Worm (Caenorhabditis elegans) whole organism, L1 larva: Measurements from ENCODE around the gene chw-1.

Experiments
- C04F5.9 ChIP-seq: sonication (generic microtip); optimal IDR thresholded peaks from 2 replicates; lab custom pipeline; 2016; ENCODE audit warnings: missing genetic modification characterization, missing compliant biosample characterization
- C34B4.2 ChIP-seq: sonication (generic microtip); optimal IDR thresholded peaks from 2 replicates; lab custom pipeline; 2017; ENCODE audit warnings: mild to moderate bottlenecking, missing genetic modification characterization, missing compliant biosample characterization
- F16B12.6 ChIP-seq: fragments of 150-350 bp; optimal IDR thresholded peaks from 2 replicates; lab custom pipeline; 2014; ENCODE audit warnings: missing biosample characterization, missing genetic modification characterization
- Y116A8C.19 ChIP-seq: sonication (generic microtip); optimal IDR thresholded peaks from 2 replicates; lab custom pipeline; 2016; ENCODE audit warnings: missing compliant biosample characterization, missing genetic modification characterization, borderline replicate concordance
- aly-2 ChIP-seq: fragments of 150-350 bp; optimal IDR thresholded peaks from 2 replicates; lab custom pipeline; 2014; ENCODE audit warnings: missing biosample characterization, missing genetic modification characterization
- ama-1 ChIP-seq: fragments of 150-350 bp; optimal IDR thresholded peaks from 2 replicates; lab custom pipeline; 2014
- blmp-1 ChIP-seq: fragments of 150-350 bp; optimal IDR thresholded peaks from 2 replicates; lab custom pipeline; 2014; ENCODE audit warnings: missing biosample characterization, missing genetic modification characterization
- ceh-8 ChIP-seq: fragments of 200-800 bp; sonication (Bioruptor generic); optimal IDR thresholded peaks from 2 replicates; lab custom pipeline; 2018; ENCODE audit warnings: mild to moderate bottlenecking, missing genetic modification characterization, moderate library complexity, missing compliant biosample characterization
- ceh-82 ChIP-seq, 3 experiments: fragments of 150-350 bp in 1 of 3; sonication (generic microtip) in 2 of 3; optimal IDR thresholded peaks; 2 replicates each; lab custom pipeline; 2014 to 2017; ENCODE audit warnings: missing biosample characterization in 3 of 3, missing genetic modification characterization in 3 of 3
- ces-1 ChIP-seq: fragments of 150-350 bp; optimal IDR thresholded peaks from 2 replicates; lab custom pipeline; 2014; ENCODE audit warnings: missing biosample characterization, missing genetic modification reagents, missing genetic modification characterization
- dpl-1 ChIP-seq, 3 experiments: fragments of 150-350 bp in 2 of 3; sonication (generic microtip) in 1 of 3; optimal IDR thresholded peaks; 2 replicates each; lab custom pipeline; 2014 to 2017; ENCODE audit warnings: missing biosample characterization in 3 of 3, missing genetic modification characterization in 3 of 3, missing genetic modification reagents in 3 of 3
- efl-1 ChIP-seq, 4 experiments: fragments of 150-350 bp; optimal IDR thresholded peaks in 3 of 4; peaks in 1 of 4; 1 replicate in 1 of 4; 2 replicates in 3 of 4; lab custom pipeline; 2014; ENCODE audit warnings: missing biosample characterization in 2 of 4, missing genetic modification characterization in 2 of 4, missing genetic modification reagents in 2 of 4
- egl-13 ChIP-seq: sonication (generic microtip); optimal IDR thresholded peaks from 2 replicates; lab custom pipeline; 2016; ENCODE audit warnings: missing genotype, missing genetic modification reagents, missing genetic modification characterization, missing compliant biosample characterization
- elt-2 ChIP-seq: sonication (generic microtip); optimal IDR thresholded peaks from 2 replicates; lab custom pipeline; 2016; ENCODE audit warnings: missing genetic modification characterization, mild to moderate bottlenecking, inconsistent platforms, missing compliant biosample characterization, missing genetic modification reagents
- elt-3 ChIP-seq, 6 experiments: fragments of 150-350 bp in 1 of 6; sonication (generic microtip); optimal IDR thresholded peaks; 2 replicates each; lab custom pipeline; 2017 to 2018; ENCODE audit warnings: missing biosample characterization in 6 of 6, missing genetic modification characterization in 6 of 6, inconsistent platforms in 1 of 6
- fos-1 ChIP-seq: fragments of 150-350 bp; optimal IDR thresholded peaks from 2 replicates; lab custom pipeline; 2014; ENCODE audit warnings: missing biosample characterization, missing genetic modification characterization
- hlh-17 ChIP-seq: fragments of 200-800 bp; sonication (Bioruptor generic); optimal IDR thresholded peaks from 2 replicates; lab custom pipeline; 2018; ENCODE audit warnings: missing genetic modification characterization, mild to moderate bottlenecking, missing compliant biosample characterization, moderate library complexity, borderline replicate concordance
- hpl-2 ChIP-seq: fragments of 150-350 bp; optimal IDR thresholded peaks from 2 replicates; lab custom pipeline; 2014; ENCODE audit warnings: missing biosample characterization, missing genetic modification reagents, missing genetic modification characterization
- irx-1 ChIP-seq: sonication (generic microtip); optimal IDR thresholded peaks from 2 replicates; lab custom pipeline; 2016; ENCODE audit warnings: missing genetic modification characterization, missing compliant biosample characterization
- isw-1 ChIP-seq: fragments of 200-800 bp; sonication (Bioruptor generic); IDR thresholded peaks from 2 replicates; pipeline ENCODE4 v1.3.6; 2022; ENCODE audit warnings: missing genetic modification characterization, missing compliant biosample characterization
- lin-13 ChIP-seq: fragments of 150-350 bp; optimal IDR thresholded peaks from 2 replicates; lab custom pipeline; 2014; ENCODE audit warnings: missing biosample characterization, missing genetic modification reagents, missing genetic modification characterization
- lin-14 ChIP-seq: fragments of 200-800 bp; sonication (Bioruptor generic); optimal IDR thresholded peaks from 2 replicates; lab custom pipeline; 2018; ENCODE audit warnings: mild to moderate bottlenecking, missing genetic modification characterization, moderate library complexity, missing compliant biosample characterization
- mab-9 ChIP-seq: fragments of 200-800 bp; sonication (Bioruptor generic); IDR thresholded peaks from 2 replicates; pipeline ENCODE4 v1.3.6; 2022; ENCODE audit warnings: missing genetic modification reagents, missing genetic modification characterization, missing compliant biosample characterization
- mdl-1 ChIP-seq, 2 experiments: fragments of 150-350 bp; optimal IDR thresholded peaks; 2 replicates each; lab custom pipeline; 2014 to 2017; ENCODE audit warnings: missing biosample characterization in 2 of 2, missing genetic modification characterization in 2 of 2, inconsistent platforms in 1 of 2
- mef-2 ChIP-seq: fragments of 150-350 bp; optimal IDR thresholded peaks from 2 replicates; lab custom pipeline; 2014; ENCODE audit warnings: missing biosample characterization, missing genetic modification characterization
- nhr-12 ChIP-seq: sonication (generic microtip); optimal IDR thresholded peaks from 2 replicates; lab custom pipeline; 2017; ENCODE audit warnings: missing biosample characterization, missing genetic modification characterization
- nhr-19 ChIP-seq: fragments of 200-800 bp; sonication (Bioruptor generic); conservative IDR thresholded peaks from 2 replicates; pipeline ENCODE4 v1.3.6; 2022; ENCODE audit warnings: missing genetic modification characterization, missing compliant biosample characterization
- nhr-20 ChIP-seq: sonication (generic microtip); optimal IDR thresholded peaks from 2 replicates; lab custom pipeline; 2016; ENCODE audit warnings: mild to moderate bottlenecking, missing genetic modification characterization, missing compliant biosample characterization
- nhr-28 ChIP-seq: fragments of 150-350 bp; optimal IDR thresholded peaks from 2 replicates; lab custom pipeline; 2014; ENCODE audit warnings: missing biosample characterization, missing genetic modification characterization
- nhr-47 ChIP-seq: sonication (generic microtip); optimal IDR thresholded peaks from 2 replicates; lab custom pipeline; 2016; ENCODE audit warnings: mild to moderate bottlenecking, missing genetic modification characterization, moderate library complexity, missing compliant biosample characterization
- nhr-71 ChIP-seq: sonication (generic microtip); optimal IDR thresholded peaks from 2 replicates; lab custom pipeline; 2016; ENCODE audit warnings: mild to moderate bottlenecking, missing genetic modification characterization, moderate library complexity, missing compliant biosample characterization
- nhr-77 ChIP-seq: fragments of 150-350 bp; optimal IDR thresholded peaks from 2 replicates; lab custom pipeline; 2014; ENCODE audit warnings: missing biosample characterization, missing genetic modification characterization
- nhr-90 ChIP-seq: sonication (generic microtip); optimal IDR thresholded peaks from 2 replicates; lab custom pipeline; 2016; ENCODE audit warnings: mild to moderate bottlenecking, missing genetic modification characterization, missing compliant biosample characterization; ENCODE audit not compliant: poor library complexity
- pag-3 ChIP-seq: sonication (generic microtip); optimal IDR thresholded peaks from 2 replicates; lab custom pipeline; 2017; ENCODE audit warnings: missing genetic modification characterization, mild to moderate bottlenecking, missing compliant biosample characterization, antibody characterized with exemption, borderline replicate concordance; ENCODE audit not compliant: insufficient read depth
- rnt-1 ChIP-seq: sonication (generic microtip); optimal IDR thresholded peaks from 2 replicates; lab custom pipeline; 2016; ENCODE audit warnings: mild to moderate bottlenecking, missing genetic modification characterization, moderate library complexity, missing compliant biosample characterization
- skn-1 ChIP-seq: fragments of 150-350 bp; optimal IDR thresholded peaks from 2 replicates; lab custom pipeline; 2014; ENCODE audit warnings: missing biosample characterization, missing genetic modification characterization
- snu-23 ChIP-seq: sonication (generic microtip); optimal IDR thresholded peaks from 2 replicates; lab custom pipeline; 2016; ENCODE audit warnings: missing genetic modification characterization, missing compliant biosample characterization
- sptf-1 ChIP-seq: fragments of 150-350 bp; optimal IDR thresholded peaks from 2 replicates; lab custom pipeline; 2014; ENCODE audit warnings: missing biosample characterization, missing genetic modification characterization
- sup-37 ChIP-seq: fragments of 200-800 bp; sonication (Bioruptor generic); optimal IDR thresholded peaks from 2 replicates; lab custom pipeline; 2018; ENCODE audit warnings: mild to moderate bottlenecking, missing genetic modification characterization, missing compliant biosample characterization
- swsn-7 ChIP-seq: sonication (generic microtip); optimal IDR thresholded peaks from 2 replicates; lab custom pipeline; 2016; ENCODE audit warnings: missing genetic modification characterization, missing compliant biosample characterization
- unc-130 ChIP-seq: fragments of 150-350 bp; optimal IDR thresholded peaks from 2 replicates; lab custom pipeline; 2017; ENCODE audit warnings: missing biosample characterization, missing genetic modification characterization, inconsistent platforms
- unc-86 ChIP-seq: sonication (generic microtip); optimal IDR thresholded peaks from 2 replicates; lab custom pipeline; 2016; ENCODE audit warnings: missing genetic modification characterization, missing compliant biosample characterization
- unc-98 ChIP-seq: fragments of 200-800 bp; sonication (Bioruptor generic); IDR thresholded peaks from 2 replicates; pipeline ENCODE4 v1.3.6; 2022; ENCODE audit warnings: missing genetic modification characterization, missing compliant biosample characterization
- vab-15 ChIP-seq: sonication (generic microtip); optimal IDR thresholded peaks from 2 replicates; lab custom pipeline; 2017; ENCODE audit warnings: missing genotype, mild to moderate bottlenecking, missing genetic modification characterization, missing compliant biosample characterization
- zag-1 ChIP-seq: fragments of 150-350 bp; optimal IDR thresholded peaks from 2 replicates; lab custom pipeline; 2014; ENCODE audit warnings: missing biosample characterization, missing genetic modification characterization

chw-1 gene

DNA sequence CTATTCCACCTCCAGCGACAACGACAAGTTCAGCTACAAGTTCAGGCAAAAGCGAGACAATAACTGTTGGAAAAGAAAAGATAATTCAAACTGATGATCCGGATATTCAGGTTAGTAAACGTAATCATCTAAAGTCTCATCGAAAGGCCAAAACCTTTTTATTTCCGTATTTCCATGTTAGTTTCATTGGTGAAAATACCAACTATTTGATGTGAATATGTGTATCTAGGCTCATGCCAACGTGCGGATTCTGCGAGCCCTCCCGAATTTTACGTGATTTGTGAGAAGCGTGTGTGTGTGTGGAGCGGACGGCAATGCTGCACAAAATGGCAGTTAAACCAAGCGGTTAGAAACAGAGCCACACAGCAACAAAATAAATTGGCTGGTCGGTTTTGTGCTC lies 8.9 kb downstream of the chw-1 start:
- TF ChIP-seq vab-15: no peak
- no peak for TF ChIP-seq ces-1 (GFP tag; lab: Kevin White, UChicago)
- no peak for TF ChIP-seq nhr-19
- no peak for TF ChIP-seq ama-1 (lab: Kevin White, UChicago)
- TF ChIP-seq nhr-28 (tag; lab: Kevin White, UChicago): no peak
- no peak for TF ChIP-seq lin-14 (GFP tag; lab: Kevin White, UChicago)
- TF ChIP-seq unc-98 (GFP tag; lab: Robert Waterston, UW): no peak
- no peak for TF ChIP-seq pag-3
- TF ChIP-seq nhr-71: no peak
- no peak for TF ChIP-seq hpl-2 (GFP tag; lab: Kevin White, UChicago)
- no peak for TF ChIP-seq fos-1
- TF ChIP-seq dpl-1 (GFP tag; optimal IDR thresholded peaks at IDR 0.05; lab: Kevin White, UChicago): no peak
- no peak for TF ChIP-seq efl-1 (optimal IDR thresholded peaks at IDR 0.05; lab: Kevin White, UChicago)
- no peak for TF ChIP-seq efl-1 (GFP tag; optimal IDR thresholded peaks at IDR 0.05 in 1 of 2; lab: Kevin White, UChicago)
- no peak for TF ChIP-seq mab-9 (GFP tag; lab: Robert Waterston, UW)
- no peak for TF ChIP-seq unc-86 (tag; lab: Kevin White, UChicago)
- no peak for TF ChIP-seq sptf-1 (tag; lab: Kevin White, UChicago)
- no peak for TF ChIP-seq F16B12.6
- no peak for TF ChIP-seq nhr-20 (tag; lab: Kevin White, UChicago)
- TF ChIP-seq rnt-1 (tag; lab: Kevin White, UChicago): no peak

- no peak for TF ChIP-seq nhr-77
- no peak for TF ChIP-seq efl-1 (optimal IDR thresholded peaks at IDR 0.05; lab: Kevin White, UChicago)
- peak in 1 of 2 experiments; percentile 85 for TF ChIP-seq efl-1 (GFP tag; optimal IDR thresholded peaks at IDR 0.05 in 1 of 2; lab: Kevin White, UChicago)
- peak; percentile 9 for TF ChIP-seq rnt-1 (tag; lab: Kevin White, UChicago)
- TF ChIP-seq egl-13: no peak
- no peak for TF ChIP-seq nhr-20 (tag; lab: Kevin White, UChicago)
These were observed 11.1 kb downstream of the chw-1 start for ce11 chrV:10472901-10473774.

- TF ChIP-seq egl-13 (no peak), hlh-17 (no peak), ces-1 (GFP tag; lab: Kevin White, UChicago) (no peak), lin-14 (GFP tag; lab: Kevin White, UChicago) (no peak), C34B4.2 (tag; lab: Kevin White, UChicago) (no peak), lin-13 (no peak), nhr-47 (tag; lab: Kevin White, UChicago) (no peak), ceh-8 (GFP tag; lab: Kevin White, UChicago) (no peak), nhr-28 (tag; lab: Kevin White, UChicago) (no peak), nhr-77 (no peak), skn-1 (tag; lab: Kevin White, UChicago) (no peak), mdl-1 (tag; optimal IDR thresholded peaks at IDR 0.05; lab: Kevin White, UChicago) (no peak), nhr-71 (no peak), elt-2 (tag; lab: Kevin White, UChicago) (no peak), blmp-1 (no peak), ceh-82 (tag; optimal IDR thresholded peaks at IDR 0.05; lab: Kevin White, UChicago) (no peak), aly-2 (tag; lab: Kevin White, UChicago) (no peak), nhr-12 (tag; lab: Kevin White, UChicago) (no peak)
- TF ChIP-seq, all 84 proteins: peak for 0
These were observed 12.0 kb downstream of the chw-1 start for ce11 chrV:10474040-10474439.

DNA sequence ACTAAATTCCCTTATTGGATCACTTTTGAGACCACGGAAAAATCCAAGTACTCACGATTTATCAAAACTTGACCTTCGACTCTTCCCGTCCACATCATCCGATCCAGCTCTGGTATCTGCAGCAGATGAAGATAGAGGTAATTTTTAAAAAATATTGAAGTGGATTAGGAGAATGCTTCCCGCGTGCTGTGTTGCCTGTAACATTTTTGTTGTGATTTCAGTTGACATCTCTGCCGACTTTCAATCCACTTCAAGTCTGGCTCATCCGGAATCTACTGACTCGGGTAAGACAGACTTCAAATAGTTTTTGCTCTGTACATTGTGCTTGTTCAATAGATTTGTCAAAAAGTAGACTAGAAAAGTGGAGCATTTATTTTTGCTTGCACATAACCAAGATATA lies 13.3 kb downstream of the chw-1 start:
- TF ChIP-seq Y116A8C.19 (tag; lab: Kevin White, UChicago) (no peak), sup-37 (no peak), swsn-7 (tag; lab: Kevin White, UChicago) (no peak), nhr-90 (tag; lab: Kevin White, UChicago) (no peak), elt-2 (tag; lab: Kevin White, UChicago) (no peak), rnt-1 (tag; lab: Kevin White, UChicago) (no peak), unc-86 (tag; lab: Kevin White, UChicago) (no peak), zag-1 (tag; lab: Kevin White, UChicago) (no peak), ama-1 (lab: Kevin White, UChicago) (no peak), snu-23 (GFP tag; lab: Kevin White, UChicago) (no peak), irx-1 (tag; lab: Kevin White, UChicago) (no peak), elt-3 (tag; optimal IDR thresholded peaks at IDR 0.05; lab: Kevin White, UChicago) (no peak), unc-130 (no peak), isw-1 (GFP tag; lab: Robert Waterston, UW) (no peak), mef-2 (tag; lab: Kevin White, UChicago) (no peak), C04F5.9 (tag; lab: Kevin White, UChicago) (no peak), vab-15 (no peak)
